Worm (Caenorhabditis elegans) whole organism, L2 larva: ENCODE measurements around the gene srp-2.

ENCODE experiments used
- C34F6.9 ChIP-seq: fragments of 150-350 bp; optimal IDR thresholded peaks from 2 replicates; lab custom pipeline; 2014; ENCODE audit warnings: missing biosample characterization, missing genetic modification characterization
- F13H6.1 ChIP-seq: sonication (generic microtip); optimal IDR thresholded peaks from 2 replicates; lab custom pipeline; 2016; ENCODE audit warnings: missing genetic modification characterization, missing compliant biosample characterization
- R02D3.7 ChIP-seq: fragments of 150-350 bp; optimal IDR thresholded peaks from 2 replicates; lab custom pipeline; 2014; ENCODE audit warnings: missing biosample characterization, missing genetic modification characterization
- Y55F3AM.14 ChIP-seq: fragments of 200-800 bp; sonication (Bioruptor generic); optimal IDR thresholded peaks from 2 replicates; lab custom pipeline; 2018; ENCODE audit warnings: mild to moderate bottlenecking, missing genetic modification characterization, missing compliant biosample characterization
- ZK546.5 ChIP-seq: sonication (generic microtip); optimal IDR thresholded peaks from 2 replicates; lab custom pipeline; 2017; ENCODE audit warnings: missing biosample characterization, missing genetic modification characterization
- alr-1 ChIP-seq: fragments of 150-350 bp; optimal IDR thresholded peaks from 2 replicates; lab custom pipeline; 2014; ENCODE audit warnings: missing biosample characterization, missing genetic modification characterization
- aly-2 ChIP-seq: fragments of 150-350 bp; optimal IDR thresholded peaks from 2 replicates; lab custom pipeline; 2014; ENCODE audit warnings: missing biosample characterization, missing genetic modification characterization
- ama-1 ChIP-seq: fragments of 150-350 bp; optimal IDR thresholded peaks from 2 replicates; lab custom pipeline; 2018; ENCODE audit warnings: inconsistent platforms
- blmp-1 ChIP-seq: sonication (generic microtip); optimal IDR thresholded peaks from 2 replicates; lab custom pipeline; 2017; ENCODE audit warnings: missing genetic modification characterization, mild to moderate bottlenecking, missing compliant biosample characterization, antibody characterized with exemption, moderate library complexity; ENCODE audit not compliant: insufficient read depth
- ceh-16 ChIP-seq: fragments of 150-350 bp; optimal IDR thresholded peaks from 2 replicates; lab custom pipeline; 2014; ENCODE audit warnings: missing biosample characterization, missing genetic modification characterization
- ceh-82 ChIP-seq: fragments of 150-350 bp; optimal IDR thresholded peaks from 2 replicates; lab custom pipeline; 2014; ENCODE audit warnings: missing biosample characterization, missing genetic modification characterization
- crh-2 ChIP-seq: sonication (generic microtip); optimal IDR thresholded peaks from 2 replicates; lab custom pipeline; 2017; ENCODE audit warnings: missing biosample characterization, missing genetic modification characterization
- dmd-4 ChIP-seq: sonication (generic microtip); optimal IDR thresholded peaks from 2 replicates; lab custom pipeline; 2017; ENCODE audit warnings: missing biosample characterization, missing genetic modification characterization
- egl-27 ChIP-seq: sonication (generic microtip); optimal IDR thresholded peaks from 3 replicates; lab custom pipeline; 2017; ENCODE audit warnings: missing biosample characterization, missing genetic modification reagents, missing genetic modification characterization
- elt-1 ChIP-seq: fragments of 150-350 bp; optimal IDR thresholded peaks from 2 replicates; lab custom pipeline; 2014; ENCODE audit warnings: missing biosample characterization, missing genetic modification characterization
- elt-3 ChIP-seq: sonication (generic microtip); optimal IDR thresholded peaks from 2 replicates; lab custom pipeline; 2017; ENCODE audit warnings: missing biosample characterization, missing genetic modification characterization
- fos-1 ChIP-seq: fragments of 150-350 bp; optimal IDR thresholded peaks from 2 replicates; lab custom pipeline; 2014; ENCODE audit warnings: missing biosample characterization, missing genetic modification characterization
- gmeb-1 ChIP-seq: fragments of 150-350 bp; optimal IDR thresholded peaks from 2 replicates; lab custom pipeline; 2014; ENCODE audit warnings: missing biosample characterization, missing genetic modification characterization
- lin-11 ChIP-seq: fragments of 150-350 bp; sonication (generic microtip); optimal IDR thresholded peaks from 2 replicates; lab custom pipeline; 2014; ENCODE audit warnings: missing biosample characterization, missing genetic modification characterization, inconsistent platforms, mixed read lengths
- lin-13 ChIP-seq: fragments of 150-350 bp; optimal IDR thresholded peaks from 2 replicates; lab custom pipeline; 2014; ENCODE audit warnings: missing biosample characterization, missing genetic modification reagents, missing genetic modification characterization
- lin-39 ChIP-seq: fragments of 150-350 bp; optimal IDR thresholded peaks from 2 replicates; lab custom pipeline; 2014; ENCODE audit warnings: missing biosample characterization, missing genetic modification reagents, missing genetic modification characterization
- lsy-2 ChIP-seq, 2 experiments: fragments of 150-350 bp in 1 of 2; sonication (generic microtip) in 1 of 2; optimal IDR thresholded peaks; 2 replicates each; lab custom pipeline; 2014 to 2017; ENCODE audit warnings: missing biosample characterization in 2 of 2, missing genetic modification characterization in 2 of 2
- mab-5 ChIP-seq: fragments of 150-350 bp; optimal IDR thresholded peaks from 2 replicates; lab custom pipeline; 2014; ENCODE audit warnings: missing biosample characterization, missing genetic modification characterization
- mbf-1 ChIP-seq: sonication (generic microtip); optimal IDR thresholded peaks from 2 replicates; lab custom pipeline; 2017; ENCODE audit warnings: missing biosample characterization, missing genetic modification characterization
- mdl-1 ChIP-seq, 2 experiments: fragments of 150-350 bp in 1 of 2; sonication (generic microtip) in 1 of 2; optimal IDR thresholded peaks; 2 replicates each; lab custom pipeline; 2017; ENCODE audit warnings: missing biosample characterization in 2 of 2, missing genetic modification characterization in 2 of 2
- nhr-10 ChIP-seq: sonication (generic microtip); optimal IDR thresholded peaks from 2 replicates; lab custom pipeline; 2017; ENCODE audit warnings: missing biosample characterization, missing genetic modification characterization
- nhr-11 ChIP-seq: fragments of 150-350 bp; optimal IDR thresholded peaks from 2 replicates; lab custom pipeline; 2014; ENCODE audit warnings: missing biosample characterization, missing genetic modification characterization
- nhr-12 ChIP-seq: fragments of 150-350 bp; optimal IDR thresholded peaks from 2 replicates; lab custom pipeline; 2014; ENCODE audit warnings: missing biosample characterization, missing genetic modification characterization
- nhr-129 ChIP-seq: fragments of 150-350 bp; optimal IDR thresholded peaks from 2 replicates; lab custom pipeline; 2014; ENCODE audit warnings: missing biosample characterization, missing genetic modification characterization
- nhr-21 ChIP-seq: fragments of 150-350 bp; optimal IDR thresholded peaks from 2 replicates; lab custom pipeline; 2014; ENCODE audit warnings: missing biosample characterization, missing genetic modification characterization
- nhr-23 ChIP-seq: fragments of 150-350 bp; optimal IDR thresholded peaks from 2 replicates; lab custom pipeline; 2014; ENCODE audit warnings: missing biosample characterization, missing genetic modification reagents, missing genetic modification characterization
- nhr-237 ChIP-seq: fragments of 150-350 bp; optimal IDR thresholded peaks from 2 replicates; lab custom pipeline; 2014; ENCODE audit warnings: missing biosample characterization, missing genetic modification characterization
- nhr-25 ChIP-seq: fragments of 150-350 bp; sonication (generic microtip); optimal IDR thresholded peaks from 3 replicates; lab custom pipeline; 2014; ENCODE audit warnings: missing biosample characterization, missing genetic modification characterization
- nhr-6 ChIP-seq: fragments of 150-350 bp; optimal IDR thresholded peaks from 2 replicates; lab custom pipeline; 2014; ENCODE audit warnings: missing biosample characterization, missing genetic modification characterization
- nhr-77 ChIP-seq: fragments of 150-350 bp; optimal IDR thresholded peaks from 2 replicates; lab custom pipeline; 2014; ENCODE audit warnings: missing biosample characterization, missing genetic modification characterization
- peb-1 ChIP-seq: fragments of 150-350 bp; optimal IDR thresholded peaks from 2 replicates; lab custom pipeline; 2014; ENCODE audit warnings: missing biosample characterization, missing genetic modification characterization
- sem-4 ChIP-seq: fragments of 150-350 bp; optimal IDR thresholded peaks from 2 replicates; lab custom pipeline; 2014; ENCODE audit warnings: missing biosample characterization, missing genetic modification reagents, missing genetic modification characterization
- skn-1 ChIP-seq: sonication (generic microtip); optimal IDR thresholded peaks from 2 replicates; lab custom pipeline; 2017; ENCODE audit warnings: missing biosample characterization, missing genetic modification characterization
- sma-3 ChIP-seq: sonication (generic microtip); optimal IDR thresholded peaks from 2 replicates; lab custom pipeline; 2016; ENCODE audit warnings: missing genetic modification reagents, missing genetic modification characterization, missing compliant biosample characterization
- sma-9 ChIP-seq, 2 experiments: fragments of 150-350 bp in 1 of 2; sonication (generic microtip) in 1 of 2; optimal IDR thresholded peaks; 2 replicates each; lab custom pipeline; 2014 to 2016; ENCODE audit warnings: missing genetic modification characterization in 2 of 2, mild to moderate bottlenecking in 1 of 2, missing biosample characterization in 1 of 2, missing compliant biosample characterization in 1 of 2, missing genetic modification reagents in 1 of 2, moderate library complexity in 1 of 2
- snpc-4 ChIP-seq: fragments of 150-350 bp; optimal IDR thresholded peaks from 2 replicates; lab custom pipeline; 2014; ENCODE audit warnings: missing biosample characterization, missing genetic modification characterization
- unc-39 ChIP-seq: fragments of 150-350 bp; optimal IDR thresholded peaks from 2 replicates; lab custom pipeline; 2014; ENCODE audit warnings: missing biosample characterization, missing genetic modification characterization
- unc-55 ChIP-seq: fragments of 150-350 bp; sonication (generic microtip); optimal IDR thresholded peaks from 3 replicates; lab custom pipeline; 2014; ENCODE audit warnings: missing biosample characterization, missing genetic modification reagents, missing genetic modification characterization
- unc-62 ChIP-seq: fragments of 150-350 bp; optimal IDR thresholded peaks from 2 replicates; lab custom pipeline; 2014; ENCODE audit warnings: missing biosample characterization, missing genetic modification reagents, missing genetic modification characterization
- zag-1 ChIP-seq: fragments of 150-350 bp; optimal IDR thresholded peaks from 2 replicates; lab custom pipeline; 2014; ENCODE audit warnings: missing biosample characterization, missing genetic modification characterization
- ztf-1 ChIP-seq: fragments of 200-800 bp; sonication (Bioruptor generic); conservative IDR thresholded peaks from 2 replicates; pipeline ENCODE4 v1.3.6; 2022; ENCODE audit warnings: missing genetic modification characterization, missing compliant biosample characterization
- ztf-11 ChIP-seq: sonication (generic microtip); optimal IDR thresholded peaks from 2 replicates; lab custom pipeline; 2017; ENCODE audit warnings: missing biosample characterization, missing genetic modification characterization
- ztf-4 ChIP-seq: fragments of 150-350 bp; optimal IDR thresholded peaks from 2 replicates; lab custom pipeline; 2014; ENCODE audit warnings: missing biosample characterization, missing genetic modification characterization

Gene srp-2

ce11 chrV:777285-777684 lies 14.8 kb downstream of the srp-2 start, which contains the start of gene R09E12.9:
R09E12.9 (plus strand) TSS chrV:777600.
- TF ChIP-seq ztf-11 (no peak), aly-2 (tag; lab: Kevin White, UChicago) (no peak), ztf-4 (tag; lab: Kevin White, UChicago) (no peak), ceh-82 (no peak), R02D3.7 (tag; lab: Kevin White, UChicago) (no peak), blmp-1 (tag; lab: Kevin White, UChicago) (no peak), lin-39 (tag; lab: Kevin White, UChicago) (no peak), sma-3 (GFP tag; lab: Kevin White, UChicago) (peak; percentile 0), nhr-21 (tag; lab: Kevin White, UChicago) (peak; percentile 24), nhr-10 (tag; lab: Kevin White, UChicago) (no peak), alr-1 (tag; lab: Kevin White, UChicago) (no peak), lin-13 (GFP tag; lab: Kevin White, UChicago) (no peak), nhr-23 (tag; lab: Kevin White, UChicago) (no peak), egl-27 (no peak), nhr-129 (tag; lab: Kevin White, UChicago) (no peak), nhr-77 (tag; lab: Kevin White, UChicago) (peak; percentile 95), sma-9 (GFP tag; optimal IDR thresholded peaks at IDR 0.05; lab: Kevin White, UChicago) (no peak), sma-9 (tag; optimal IDR thresholded peaks at IDR 0.05; lab: Kevin White, UChicago) (no peak), elt-1 (tag; lab: Kevin White, UChicago) (no peak), zag-1 (tag; lab: Kevin White, UChicago) (no peak), mab-5 (tag; lab: Kevin White, UChicago) (no peak), sem-4 (tag; lab: Kevin White, UChicago) (no peak), lin-11 (no peak), lsy-2 (tag; optimal IDR thresholded peaks at IDR 0.05; lab: Kevin White, UChicago) (peak in 1 of 2 experiments; percentile 26), dmd-4 (no peak), Y55F3AM.14 (GFP tag; lab: Kevin White, UChicago) (no peak), nhr-11 (no peak), F13H6.1 (tag; lab: Kevin White, UChicago) (no peak), C34F6.9 (tag; lab: Kevin White, UChicago) (no peak), unc-39 (tag; lab: Kevin White, UChicago) (no peak), skn-1 (tag; lab: Kevin White, UChicago) (no peak), ceh-16 (no peak), fos-1 (tag; lab: Kevin White, UChicago) (no peak), ama-1 (no peak), elt-3 (no peak), mdl-1 (tag; optimal IDR thresholded peaks at IDR 0.05; lab: Kevin White, UChicago) (no peak), unc-62 (no peak), peb-1 (tag; lab: Kevin White, UChicago) (no peak), gmeb-1 (tag; lab: Kevin White, UChicago) (no peak), nhr-237 (tag; lab: Kevin White, UChicago) (peak; percentile 15), snpc-4 (tag; lab: Kevin White, UChicago) (no peak), nhr-6 (tag; lab: Kevin White, UChicago) (no peak), crh-2 (tag; lab: Kevin White, UChicago) (no peak), nhr-25 (tag; lab: Kevin White, UChicago) (peak; percentile 10), ztf-1 (GFP tag; lab: Robert Waterston, UW) (no peak), ZK546.5 (tag; lab: Kevin White, UChicago) (no peak), mbf-1 (tag; lab: Kevin White, UChicago) (no peak), nhr-12 (tag; lab: Kevin White, UChicago) (no peak), unc-55 (GFP tag; lab: Kevin White, UChicago) (no peak)
- TF ChIP-seq, all 48 proteins: peak for 6
